Fruit fly (Drosophila melanogaster) whole organism, embryonic: ENCODE measurements around the gene CG11158.

Source experiments
- Adf1 ChIP-seq: fragments of 200-800 bp; sonication (Bioruptor generic); IDR thresholded peaks from 2 replicates; pipeline ENCODE4 v1.3.6; 2022; ENCODE audit warnings: missing biosample characterization, missing genetic modification characterization
- Awh ChIP-seq: fragments of 200-800 bp; sonication (Bioruptor generic); IDR thresholded peaks from 2 replicates; pipeline ENCODE4, ENCODE4 v1.3.6; 2022; ENCODE audit warnings: missing biosample characterization, missing genetic modification characterization
- B-H1 ChIP-seq: fragments of 200-800 bp; sonication (Bioruptor generic); IDR thresholded peaks from 3 replicates; pipeline ENCODE4 v1.3.6; 2022; ENCODE audit warnings: missing biosample characterization, missing genetic modification characterization
- Bgb ChIP-seq: fragments of 200-800 bp; sonication (Bioruptor generic); IDR thresholded peaks from 2 replicates; pipeline ENCODE4 v1.3.6; 2022; ENCODE audit warnings: missing biosample characterization, missing genetic modification characterization; ENCODE audit not compliant: partially characterized antibody
- CG11085 ChIP-seq: fragments of 200-800 bp; sonication (Bioruptor generic); IDR thresholded peaks from 2 replicates; pipeline ENCODE4 v1.3.6; 2022; ENCODE audit warnings: missing biosample characterization, missing genetic modification characterization
- CG11696 ChIP-seq: fragments of 200-800 bp; sonication (Bioruptor generic); IDR thresholded peaks from 2 replicates; pipeline ENCODE4 v1.3.6; 2022; ENCODE audit warnings: missing biosample characterization, missing genetic modification characterization
- CG12104 ChIP-seq: fragments of 200-800 bp; sonication (Bioruptor generic); optimal IDR thresholded peaks from 3 replicates; lab custom pipeline; 2016; ENCODE audit warnings: missing biosample characterization, missing genetic modification characterization
- CG12744 ChIP-seq: fragments of 200-800 bp; sonication (Bioruptor generic); optimal IDR thresholded peaks from 2 replicates; lab custom pipeline; 2016; ENCODE audit warnings: missing biosample characterization, missing genetic modification characterization
- CG17612 ChIP-seq: fragments of 200-800 bp; sonication (Bioruptor generic); IDR thresholded peaks from 2 replicates; pipeline ENCODE4 v1.3.6; 2022; ENCODE audit warnings: missing biosample characterization, missing genetic modification characterization
- CG18619 ChIP-seq: fragments of 200-800 bp; sonication (Bioruptor generic); optimal IDR thresholded peaks from 3 replicates; lab custom pipeline; 2017; ENCODE audit warnings: missing biosample characterization, mild to moderate bottlenecking, missing genetic modification characterization
- CG3281 ChIP-seq: fragments of 200-800 bp; sonication (Bioruptor generic); optimal IDR thresholded peaks from 3 replicates; lab custom pipeline; 2017; ENCODE audit warnings: missing biosample characterization, mild to moderate bottlenecking, missing genetic modification characterization
- CG33213 ChIP-seq: fragments of 200-800 bp; sonication (Bioruptor generic); optimal IDR thresholded peaks from 3 replicates; lab custom pipeline; 2016; ENCODE audit warnings: missing biosample characterization, missing genetic modification characterization
- CG3838 ChIP-seq: fragments of 200-800 bp; sonication (Bioruptor generic); optimal IDR thresholded peaks from 3 replicates; lab custom pipeline; 2016; ENCODE audit warnings: missing biosample characterization, missing genetic modification characterization
- CG4730 ChIP-seq: fragments of 200-800 bp; sonication (Bioruptor generic); IDR thresholded peaks from 2 replicates; pipeline ENCODE4 v1.3.6; 2022; ENCODE audit warnings: missing biosample characterization, missing genetic modification characterization
- CG6254 ChIP-seq: fragments of 200-800 bp; sonication (Bioruptor generic); optimal IDR thresholded peaks from 3 replicates; lab custom pipeline; 2017; ENCODE audit warnings: mild to moderate bottlenecking, missing biosample characterization, missing genetic modification reagents, missing genetic modification characterization
- CG6683 ChIP-seq: fragments of 200-800 bp; sonication (Bioruptor generic); optimal IDR thresholded peaks from 2 replicates; lab custom pipeline; 2017; ENCODE audit warnings: missing biosample characterization, mild to moderate bottlenecking, missing genetic modification characterization, missing genetic modification reagents
- CG6791 ChIP-seq: fragments of 200-800 bp; sonication (Bioruptor generic); IDR thresholded peaks from 3 replicates; pipeline ENCODE4 v1.3.6; 2022; ENCODE audit warnings: missing biosample characterization, missing genetic modification characterization; ENCODE audit not compliant: partially characterized antibody
- CG7963 ChIP-seq: fragments of 200-800 bp; sonication (Bioruptor generic); IDR thresholded peaks from 3 replicates; pipeline ENCODE4 v1.3.6; 2022; ENCODE audit warnings: missing biosample characterization, missing genetic modification characterization; ENCODE audit not compliant: partially characterized antibody
- CG8944 ChIP-seq: fragments of 200-800 bp; sonication (Bioruptor generic); optimal IDR thresholded peaks from 3 replicates; lab custom pipeline; 2016; ENCODE audit warnings: missing biosample characterization, missing genetic modification characterization
- CG9817 ChIP-seq: fragments of 200-800 bp; sonication (Bioruptor generic); optimal IDR thresholded peaks from 2 replicates; lab custom pipeline; 2018; ENCODE audit warnings: missing biosample characterization, mild to moderate bottlenecking, missing genetic modification characterization, moderate library complexity
- CTCF ChIP-seq: fragments of 200-800 bp; sonication (Bioruptor generic); optimal IDR thresholded peaks from 2 replicates; lab custom pipeline; 2017; ENCODE audit warnings: missing biosample characterization, mild to moderate bottlenecking, missing genetic modification characterization, moderate library complexity
- Deaf1 ChIP-seq: fragments of 200-800 bp; optimal IDR thresholded peaks from 3 replicates; lab custom pipeline; 2019; ENCODE audit warnings: missing biosample characterization, mild to moderate bottlenecking, missing genetic modification characterization, moderate library complexity
- Dek ChIP-seq: fragments of 200-800 bp; sonication (Bioruptor generic); optimal IDR thresholded peaks from 3 replicates; lab custom pipeline; 2019; ENCODE audit warnings: missing biosample characterization, mild to moderate bottlenecking, missing genetic modification characterization, moderate library complexity
- E2f2 ChIP-seq: fragments of 200-800 bp; sonication (Bioruptor generic); IDR thresholded peaks from 2 replicates; pipeline ENCODE4 v1.3.6; 2022; ENCODE audit warnings: missing biosample characterization, missing genetic modification characterization
- Hr51 ChIP-seq, 2 experiments: fragments of 200-800 bp; sonication (Bioruptor generic); optimal IDR thresholded peaks; 2 replicates in 1 of 2; 3 replicates in 1 of 2; lab custom pipeline; 2016 to 2018; ENCODE audit warnings: missing biosample characterization in 2 of 2, missing genetic modification characterization in 2 of 2, mild to moderate bottlenecking in 1 of 2, moderate library complexity in 1 of 2
- Hsf ChIP-seq: fragments of 200-800 bp; sonication (Bioruptor generic); optimal IDR thresholded peaks from 3 replicates; lab custom pipeline; 2016; ENCODE audit warnings: missing biosample characterization, missing genetic modification characterization
- Lhr ChIP-seq: fragments of 200-800 bp; sonication (Bioruptor generic); optimal IDR thresholded peaks from 3 replicates; lab custom pipeline; 2017; ENCODE audit warnings: mild to moderate bottlenecking, missing biosample characterization, missing genetic modification reagents, missing genetic modification characterization
- Lpt ChIP-seq: fragments of >200 bp; optimal IDR thresholded peaks from 2 replicates; lab custom pipeline; 2018; ENCODE audit warnings: missing biosample characterization, missing genetic modification characterization
- NC2α ChIP-seq: fragments of 200-800 bp; sonication (Bioruptor generic); optimal IDR thresholded peaks from 2 replicates; lab custom pipeline; 2016; ENCODE audit warnings: missing biosample characterization, missing genetic modification characterization
- Nf-YB ChIP-seq: fragments of 200-800 bp; sonication (Bioruptor generic); optimal IDR thresholded peaks from 3 replicates; lab custom pipeline; 2019; ENCODE audit warnings: missing biosample characterization, mild to moderate bottlenecking, missing genetic modification characterization, moderate library complexity
- Pdp1 ChIP-seq, 2 experiments: fragments of 200-800 bp; sonication (Bioruptor generic); optimal IDR thresholded peaks; 3 replicates each; lab custom pipeline; 2016; ENCODE audit warnings: missing biosample characterization in 2 of 2, missing genetic modification characterization in 2 of 2, mild to moderate bottlenecking in 1 of 2, moderate library complexity in 1 of 2
- Ptx1 ChIP-seq: fragments of 200-800 bp; sonication (Bioruptor generic); IDR thresholded peaks from 2 replicates; pipeline ENCODE4 v1.3.6; 2022; ENCODE audit warnings: missing biosample characterization, missing genetic modification characterization
- Six4 ChIP-seq: fragments of 200-800 bp; sonication (Bioruptor generic); optimal IDR thresholded peaks from 2 replicates; lab custom pipeline; 2016; ENCODE audit warnings: missing biosample characterization, missing genetic modification characterization
- YL-1 ChIP-seq: fragments of 200-800 bp; sonication (Bioruptor generic); optimal IDR thresholded peaks from 3 replicates; lab custom pipeline; 2017; ENCODE audit warnings: missing biosample characterization, mild to moderate bottlenecking, missing genetic modification characterization
- ab ChIP-seq: fragments of 200-800 bp; sonication (Bioruptor generic); optimal IDR thresholded peaks from 2 replicates; lab custom pipeline; 2016; ENCODE audit warnings: missing biosample characterization, missing genetic modification characterization
- bab2 ChIP-seq: fragments of 200-800 bp; sonication (Bioruptor generic); optimal IDR thresholded peaks from 2 replicates; lab custom pipeline; 2016; ENCODE audit warnings: missing biosample characterization, missing genetic modification characterization
- bcd ChIP-seq: fragments of 200-800 bp; sonication (Bioruptor generic); optimal IDR thresholded peaks from 2 replicates; lab custom pipeline; 2017; ENCODE audit warnings: missing biosample characterization, mild to moderate bottlenecking, missing genetic modification characterization
- bigmax ChIP-seq: fragments of 200-800 bp; sonication (Bioruptor generic); optimal IDR thresholded peaks from 2 replicates; lab custom pipeline; 2018; ENCODE audit warnings: missing biosample characterization, mild to moderate bottlenecking, missing genetic modification characterization
- br ChIP-seq: fragments of >200 bp; optimal IDR thresholded peaks from 2 replicates; lab custom pipeline; 2017
- hth ChIP-seq: fragments of >200 bp; optimal IDR thresholded peaks from 2 replicates; lab custom pipeline; 2017; ENCODE audit warnings: inconsistent platforms
- ind ChIP-seq: fragments of 200-800 bp; sonication (Bioruptor generic); optimal IDR thresholded peaks from 3 replicates; lab custom pipeline; 2016; ENCODE audit warnings: missing biosample characterization, missing genetic modification characterization
- insv ChIP-seq, 2 experiments: fragments of 200-800 bp; sonication (Bioruptor generic); optimal IDR thresholded peaks; 3 replicates each; lab custom pipeline; 2016 to 2018; ENCODE audit warnings: missing biosample characterization in 2 of 2, missing genetic modification characterization in 2 of 2
- inv ChIP-seq: fragments of 200-800 bp; sonication (Bioruptor generic); IDR thresholded peaks from 2 replicates; pipeline ENCODE4 v1.3.6; 2022; ENCODE audit warnings: missing biosample characterization, missing genetic modification characterization; ENCODE audit not compliant: partially characterized antibody
- lilli ChIP-seq: fragments of 200-800 bp; sonication (Bioruptor generic); optimal IDR thresholded peaks from 3 replicates; lab custom pipeline; 2016; ENCODE audit warnings: missing biosample characterization, missing genetic modification characterization
- otp ChIP-seq: fragments of 200-800 bp; sonication (Bioruptor generic); IDR thresholded peaks from 3 replicates; pipeline ENCODE4, ENCODE4 v1.3.6; 2022; ENCODE audit warnings: missing biosample characterization, missing genetic modification characterization
- schlank ChIP-seq: fragments of 200-800 bp; sonication (Bioruptor generic); optimal IDR thresholded peaks from 2 replicates; lab custom pipeline; 2018; ENCODE audit warnings: missing biosample characterization, mild to moderate bottlenecking, missing genetic modification characterization
- sim ChIP-seq: fragments of 200-800 bp; sonication (Bioruptor generic); IDR thresholded peaks from 2 replicates; pipeline ENCODE4 v1.3.6; 2022; ENCODE audit warnings: missing biosample characterization, missing genetic modification characterization
- slbo ChIP-seq: fragments of 200-800 bp; sonication (Bioruptor generic); IDR thresholded peaks from 2 replicates; pipeline ENCODE4 v1.3.6; 2022; ENCODE audit warnings: missing biosample characterization, missing genetic modification characterization
- sug ChIP-seq: fragments of 200-800 bp; optimal IDR thresholded peaks from 2 replicates; lab custom pipeline; 2019; ENCODE audit warnings: missing biosample characterization, mild to moderate bottlenecking, missing genetic modification characterization, moderate library complexity
- tgo ChIP-seq: fragments of 200-800 bp; sonication (Bioruptor generic); IDR thresholded peaks from 3 replicates; pipeline ENCODE4 v1.3.6; 2022; ENCODE audit warnings: missing biosample characterization, missing genetic modification characterization

The CG11158 gene

dm6 chrX:13634254-13634999 lies 48.3 kb upstream of the CG11158 start (continued):
- TF ChIP-seq Six4 (GFP tag; lab: Kevin White, UChicago) (no peak), bab2 (peak; percentile 62), sug (tag; lab: Kevin White, UChicago) (peak; percentile 63), CG12104 (GFP tag; lab: Kevin White, UChicago) (peak; percentile 52), CG17612 (no peak), CG8944 (GFP tag; lab: Kevin White, UChicago) (peak; percentile 8), insv (GFP tag; optimal IDR thresholded peaks at IDR 0.05; lab: Kevin White, UChicago) (peak in 1 of 2 experiments; percentile 49), Pdp1 (GFP tag; optimal IDR thresholded peaks at IDR 0.05; lab: Kevin White, UChicago) (peak; percentile 43 to 55), Hsf (GFP tag; lab: Kevin White, UChicago) (peak; percentile 38), schlank (tag; lab: Kevin White, UChicago) (peak; percentile 55), Awh (GFP tag; lab: Robert Waterston, UW) (peak; percentile 61; the same call in 1 of the 2 replicates), CG3281 (peak; percentile 64), bigmax (no peak), Nf-YB (GFP tag; lab: Kevin White, UChicago) (peak; percentile 24), br (lab: Kevin White, UChicago) (no peak), ind (GFP tag; lab: Kevin White, UChicago) (peak; percentile 8), E2f2 (GFP tag; lab: Robert Waterston, UW) (peak; percentile 33; the same call in 1 of the 2 replicates), CG7963 (no peak), hth (lab: Kevin White, UChicago) (no peak), CG33213 (GFP tag; lab: Kevin White, UChicago) (peak; percentile 35), CG6791 (GFP tag; lab: Robert Waterston, UW) (no peak), Ptx1 (peak; percentile 39; the same call in 1 of the 2 replicates), CTCF (GFP tag; lab: Kevin White, UChicago) (no peak), NC2α (no peak), Lhr (GFP tag; lab: Kevin White, UChicago) (no peak), CG18619 (GFP tag; lab: Kevin White, UChicago) (peak; percentile 32), B-H1 (no peak; the same call in 2 of the 3 replicates), YL-1 (GFP tag; lab: Kevin White, UChicago) (peak; percentile 39), otp (GFP tag; lab: Robert Waterston, UW) (peak; percentile 44; the same call in 1 of the 3 replicates), sim (GFP tag; lab: Robert Waterston, UW) (no peak), tgo (GFP tag; lab: Robert Waterston, UW) (no peak), CG4730 (0 out of 2 replicates have a peak, but pooled peaks have one; percentile 16), Deaf1 (tag; lab: Kevin White, UChicago) (no peak), CG9817 (tag; lab: Kevin White, UChicago) (peak; percentile 41), Hr51 (GFP tag; optimal IDR thresholded peaks at IDR 0.05; lab: Kevin White, UChicago) (peak; percentile 14 to 20), CG3838 (GFP tag; lab: Kevin White, UChicago) (no peak), CG6683 (GFP tag; lab: Kevin White, UChicago) (peak; percentile 35), Bgb (GFP tag; lab: Robert Waterston, UW) (no peak), CG11696 (GFP tag; lab: Robert Waterston, UW) (no peak; the same call in 1 of the 2 replicates), slbo (GFP tag; lab: Robert Waterston, UW) (peak; percentile 61), CG11085 (GFP tag; lab: Robert Waterston, UW) (0 out of 2 replicates have a peak, but pooled peaks have one; percentile 31), inv (no peak), bcd (peak; percentile 33), lilli (GFP tag; lab: Kevin White, UChicago) (peak; percentile 69), Dek (tag; lab: Kevin White, UChicago) (peak; percentile 39), Adf1 (GFP tag; lab: Robert Waterston, UW) (no peak), CG12744 (GFP tag; lab: Kevin White, UChicago) (peak; percentile 4), Lpt (GFP tag; lab: Kevin White, UChicago) (no peak), CG6254 (GFP tag; lab: Kevin White, UChicago) (no peak), ab (GFP tag; lab: Kevin White, UChicago) (no peak)
